Worm (Caenorhabditis elegans) whole organism, L1 larva: Measurements from ENCODE around the gene cyp-33A1.

Source experiments
- C04F5.9 ChIP-seq: sonication (generic microtip); optimal IDR thresholded peaks from 2 replicates; lab custom pipeline; 2016; ENCODE audit warnings: missing genetic modification characterization, missing compliant biosample characterization
- C16A3.4 ChIP-seq: fragments of 150-350 bp; optimal IDR thresholded peaks from 2 replicates; lab custom pipeline; 2014; ENCODE audit warnings: missing biosample characterization, missing genetic modification characterization
- F16B12.6 ChIP-seq: fragments of 150-350 bp; optimal IDR thresholded peaks from 2 replicates; lab custom pipeline; 2014; ENCODE audit warnings: missing biosample characterization, missing genetic modification characterization
- ama-1 ChIP-seq: fragments of 150-350 bp; optimal IDR thresholded peaks from 2 replicates; lab custom pipeline; 2014
- blmp-1 ChIP-seq: fragments of 150-350 bp; optimal IDR thresholded peaks from 2 replicates; lab custom pipeline; 2014; ENCODE audit warnings: missing biosample characterization, missing genetic modification characterization
- ceh-82 ChIP-seq, 3 experiments: fragments of 150-350 bp in 1 of 3; sonication (generic microtip) in 2 of 3; optimal IDR thresholded peaks; 2 replicates each; lab custom pipeline; 2014 to 2017; ENCODE audit warnings: missing biosample characterization in 3 of 3, missing genetic modification characterization in 3 of 3
- ceh-90 ChIP-seq: sonication (generic microtip); optimal IDR thresholded peaks from 2 replicates; lab custom pipeline; 2016; ENCODE audit warnings: missing genetic modification characterization, missing compliant biosample characterization
- dsc-1 ChIP-seq: sonication (generic microtip); optimal IDR thresholded peaks from 2 replicates; lab custom pipeline; 2016; ENCODE audit warnings: mild to moderate bottlenecking, missing genetic modification characterization, missing compliant biosample characterization
- efl-1 ChIP-seq, 4 experiments: fragments of 150-350 bp; optimal IDR thresholded peaks in 3 of 4; peaks in 1 of 4; 1 replicate in 1 of 4; 2 replicates in 3 of 4; lab custom pipeline; 2014; ENCODE audit warnings: missing biosample characterization in 2 of 4, missing genetic modification characterization in 2 of 4, missing genetic modification reagents in 2 of 4
- egl-27 ChIP-seq, 2 experiments: fragments of 150-350 bp in 1 of 2; sonication (generic microtip); optimal IDR thresholded peaks; 3 replicates each; lab custom pipeline; 2017 to 2018; ENCODE audit warnings: missing biosample characterization in 2 of 2, missing genetic modification characterization in 2 of 2, missing genetic modification reagents in 2 of 2
- elt-3 ChIP-seq, 6 experiments: fragments of 150-350 bp in 1 of 6; sonication (generic microtip); optimal IDR thresholded peaks; 2 replicates each; lab custom pipeline; 2017 to 2018; ENCODE audit warnings: missing biosample characterization in 6 of 6, missing genetic modification characterization in 6 of 6, inconsistent platforms in 1 of 6
- irx-1 ChIP-seq: sonication (generic microtip); optimal IDR thresholded peaks from 2 replicates; lab custom pipeline; 2016; ENCODE audit warnings: missing genetic modification characterization, missing compliant biosample characterization
- jun-1 ChIP-seq: fragments of 150-350 bp; optimal IDR thresholded peaks from 2 replicates; lab custom pipeline; 2014; ENCODE audit warnings: missing biosample characterization, missing genetic modification reagents, missing genetic modification characterization
- lin-15B ChIP-seq: fragments of 150-350 bp; sonication (generic microtip); optimal IDR thresholded peaks from 3 replicates; lab custom pipeline; 2014; ENCODE audit warnings: missing biosample characterization, missing genetic modification characterization
- lin-39 ChIP-seq: fragments of 150-350 bp; optimal IDR thresholded peaks from 2 replicates; lab custom pipeline; 2014; ENCODE audit warnings: missing biosample characterization, missing genetic modification reagents, missing genetic modification characterization
- lsy-2 ChIP-seq, 2 experiments: fragments of 150-350 bp; optimal IDR thresholded peaks; 2 replicates each; lab custom pipeline; 2014; ENCODE audit warnings: missing biosample characterization in 2 of 2, missing genetic modification characterization in 2 of 2
- mab-9 ChIP-seq: fragments of 200-800 bp; sonication (Bioruptor generic); IDR thresholded peaks from 2 replicates; pipeline ENCODE4 v1.3.6; 2022; ENCODE audit warnings: missing genetic modification reagents, missing genetic modification characterization, missing compliant biosample characterization
- mdl-1 ChIP-seq, 2 experiments: fragments of 150-350 bp; optimal IDR thresholded peaks; 2 replicates each; lab custom pipeline; 2014 to 2017; ENCODE audit warnings: missing biosample characterization in 2 of 2, missing genetic modification characterization in 2 of 2, inconsistent platforms in 1 of 2
- mef-2 ChIP-seq: fragments of 150-350 bp; optimal IDR thresholded peaks from 2 replicates; lab custom pipeline; 2014; ENCODE audit warnings: missing biosample characterization, missing genetic modification characterization
- mep-1 ChIP-seq: fragments of 150-350 bp; optimal IDR thresholded peaks from 2 replicates; lab custom pipeline; 2014; ENCODE audit warnings: missing biosample characterization, missing genetic modification characterization
- nhr-11 ChIP-seq: fragments of 150-350 bp; optimal IDR thresholded peaks from 2 replicates; lab custom pipeline; 2014; ENCODE audit warnings: missing biosample characterization, missing genetic modification characterization
- nhr-19 ChIP-seq: fragments of 200-800 bp; sonication (Bioruptor generic); conservative IDR thresholded peaks from 2 replicates; pipeline ENCODE4 v1.3.6; 2022; ENCODE audit warnings: missing genetic modification characterization, missing compliant biosample characterization
- nhr-237 ChIP-seq: fragments of 150-350 bp; optimal IDR thresholded peaks from 2 replicates; lab custom pipeline; 2014; ENCODE audit warnings: missing biosample characterization, missing genetic modification characterization
- nhr-47 ChIP-seq: sonication (generic microtip); optimal IDR thresholded peaks from 2 replicates; lab custom pipeline; 2016; ENCODE audit warnings: mild to moderate bottlenecking, missing genetic modification characterization, moderate library complexity, missing compliant biosample characterization
- nhr-76 ChIP-seq: sonication (generic microtip); optimal IDR thresholded peaks from 2 replicates; lab custom pipeline; 2017; ENCODE audit warnings: missing biosample characterization, missing genetic modification characterization
- nhr-77 ChIP-seq: fragments of 150-350 bp; optimal IDR thresholded peaks from 2 replicates; lab custom pipeline; 2014; ENCODE audit warnings: missing biosample characterization, missing genetic modification characterization
- nhr-84 ChIP-seq: sonication (generic microtip); optimal IDR thresholded peaks from 2 replicates; lab custom pipeline; 2017; ENCODE audit warnings: missing biosample characterization, missing genetic modification characterization
- nhr-85 ChIP-seq: sonication (generic microtip); peaks from one replicate; lab custom pipeline; 2016; ENCODE audit warnings: missing genetic modification characterization, inconsistent platforms, missing compliant biosample characterization
- pqm-1 ChIP-seq: sonication (generic microtip); optimal IDR thresholded peaks from 3 replicates; lab custom pipeline; 2017; ENCODE audit warnings: missing biosample characterization, missing genetic modification characterization
- skn-1 ChIP-seq: fragments of 150-350 bp; optimal IDR thresholded peaks from 2 replicates; lab custom pipeline; 2014; ENCODE audit warnings: missing biosample characterization, missing genetic modification characterization
- snpc-4 ChIP-seq: fragments of 150-350 bp; optimal IDR thresholded peaks from 2 replicates; lab custom pipeline; 2014; ENCODE audit warnings: missing biosample characterization, missing genetic modification characterization
- sox-4 ChIP-seq: sonication (generic microtip); optimal IDR thresholded peaks from 2 replicates; lab custom pipeline; 2016; ENCODE audit warnings: missing genetic modification characterization, missing compliant biosample characterization
- sup-37 ChIP-seq: fragments of 200-800 bp; sonication (Bioruptor generic); optimal IDR thresholded peaks from 2 replicates; lab custom pipeline; 2018; ENCODE audit warnings: mild to moderate bottlenecking, missing genetic modification characterization, missing compliant biosample characterization
- tbx-2 ChIP-seq: sonication (generic microtip); optimal IDR thresholded peaks from 2 replicates; lab custom pipeline; 2016; ENCODE audit warnings: missing genetic modification characterization, missing compliant biosample characterization
- tlp-1 ChIP-seq: fragments of 150-350 bp; optimal IDR thresholded peaks from 2 replicates; lab custom pipeline; 2014; ENCODE audit warnings: missing biosample characterization, missing genetic modification characterization
- unc-98 ChIP-seq: fragments of 200-800 bp; sonication (Bioruptor generic); IDR thresholded peaks from 2 replicates; pipeline ENCODE4 v1.3.6; 2022; ENCODE audit warnings: missing genetic modification characterization, missing compliant biosample characterization
- vab-15 ChIP-seq: sonication (generic microtip); optimal IDR thresholded peaks from 2 replicates; lab custom pipeline; 2017; ENCODE audit warnings: missing genotype, mild to moderate bottlenecking, missing genetic modification characterization, missing compliant biosample characterization
- ztf-11 ChIP-seq, 2 experiments: sonication (generic microtip); optimal IDR thresholded peaks; 2 replicates each; lab custom pipeline; 2016 to 2017; ENCODE audit warnings: missing genetic modification characterization in 2 of 2, missing biosample characterization in 1 of 2, missing compliant biosample characterization in 1 of 2
- ztf-4 ChIP-seq: fragments of 150-350 bp; optimal IDR thresholded peaks from 2 replicates; lab custom pipeline; 2014; ENCODE audit warnings: missing biosample characterization, missing genetic modification characterization

The cyp-33A1 gene

ce11 chrV:7667940-7668339 is 13.3 kb downstream of the cyp-33A1 start, which contains the start of gene C12D5.5:
TSS of gene C12D5.5 (plus strand) at chrV:7668240.
- no peak for TF ChIP-seq mep-1
- no peak for TF ChIP-seq lin-39 (tag; lab: Kevin White, UChicago)
- no peak for TF ChIP-seq vab-15 (tag; lab: Kevin White, UChicago)
- no peak for TF ChIP-seq elt-3 (tag; optimal IDR thresholded peaks at IDR 0.05; lab: Kevin White, UChicago)
- no peak for TF ChIP-seq tlp-1
- TF ChIP-seq tbx-2 (tag; lab: Kevin White, UChicago), result no peak
- no peak for TF ChIP-seq nhr-237 (tag; lab: Kevin White, UChicago)
- no peak for TF ChIP-seq pqm-1 (tag; lab: Kevin White, UChicago)

ce11 chrV:7653567-7653966 is 27.7 kb downstream of the cyp-33A1 start, which contains the start of gene srh-200:
TSS of gene srh-200 (minus strand) at chrV:7653667.
- TF ChIP-seq nhr-85 (tag; lab: Kevin White, UChicago), result peak; percentile 10
- no peak for TF ChIP-seq mdl-1 (tag; optimal IDR thresholded peaks at IDR 0.05; lab: Kevin White, UChicago)

ce11 chrV:7651757-7652156 is 29.5 kb downstream of the cyp-33A1 start, which contains the start of gene srh-234:
TSS of gene srh-234 (minus strand) at chrV:7651857.
- no peak for TF ChIP-seq nhr-85 (tag; lab: Kevin White, UChicago)
- TF ChIP-seq, all 84 proteins: peak for 0

- TF ChIP-seq nhr-47 (tag; lab: Kevin White, UChicago), result no peak
- no peak for TF ChIP-seq elt-3 (tag; optimal IDR thresholded peaks at IDR 0.05; lab: Kevin White, UChicago)
- no peak for TF ChIP-seq nhr-77 (tag; lab: Kevin White, UChicago)
- no peak for TF ChIP-seq nhr-19 (GFP tag; lab: Robert Waterston, UW)
- TF ChIP-seq nhr-85 (tag; lab: Kevin White, UChicago), result no peak
- TF ChIP-seq unc-98, result no peak
- no peak for TF ChIP-seq ama-1
- TF ChIP-seq nhr-237 (tag; lab: Kevin White, UChicago), result no peak
- TF ChIP-seq lin-39 (tag; lab: Kevin White, UChicago), result no peak
- TF ChIP-seq lsy-2 (tag; optimal IDR thresholded peaks at IDR 0.05; lab: Kevin White, UChicago), result no peak
- no peak for TF ChIP-seq egl-27 (tag; optimal IDR thresholded peaks at IDR 0.05; lab: Kevin White, UChicago)
Observed at ce11 chrV:7649963-7650362, 31.3 kb downstream of the cyp-33A1 start.

- no peak for TF ChIP-seq sup-37 (GFP tag; lab: Kevin White, UChicago)
- TF ChIP-seq efl-1 (optimal IDR thresholded peaks at IDR 0.05; lab: Kevin White, UChicago), result no peak
- TF ChIP-seq efl-1 (GFP tag; optimal IDR thresholded peaks at IDR 0.05 in 1 of 2; lab: Kevin White, UChicago), result peak in 1 of 2 experiments; percentile 57
- TF ChIP-seq C16A3.4, result no peak
Observed at ce11 chrV:7647147-7647546, 34.1 kb downstream of the cyp-33A1 start.

- TF ChIP-seq jun-1 (tag; lab: Kevin White, UChicago), result no peak
- no peak for TF ChIP-seq mef-2 (tag; lab: Kevin White, UChicago)
- TF ChIP-seq mdl-1 (tag; optimal IDR thresholded peaks at IDR 0.05; lab: Kevin White, UChicago), result no peak
- TF ChIP-seq ceh-90 (tag; lab: Kevin White, UChicago), result no peak
- TF ChIP-seq irx-1 (tag; lab: Kevin White, UChicago), result no peak
- no peak for TF ChIP-seq mab-9 (GFP tag; lab: Robert Waterston, UW)
- TF ChIP-seq C04F5.9, result no peak
Observed at ce11 chrV:7645454-7645853, 35.8 kb downstream of the cyp-33A1 start, which contains the start of gene str-47. TSS of gene str-47 (plus strand) at chrV:7645754.

- TF ChIP-seq snpc-4 (tag; lab: Kevin White, UChicago) (no peak), ceh-82 (tag; optimal IDR thresholded peaks at IDR 0.05; lab: Kevin White, UChicago) (no peak), ztf-4 (tag; lab: Kevin White, UChicago) (no peak), blmp-1 (tag; lab: Kevin White, UChicago) (no peak), nhr-11 (tag; lab: Kevin White, UChicago) (no peak), dsc-1 (tag; lab: Kevin White, UChicago) (no peak), skn-1 (no peak), ztf-11 (tag; optimal IDR thresholded peaks at IDR 0.05; lab: Kevin White, UChicago) (no peak), jun-1 (tag; lab: Kevin White, UChicago) (no peak), lin-15B (tag; lab: Kevin White, UChicago) (no peak), sox-4 (no peak), ama-1 (no peak), nhr-84 (tag; lab: Kevin White, UChicago) (no peak), nhr-76 (tag; lab: Kevin White, UChicago) (no peak), F16B12.6 (tag; lab: Kevin White, UChicago) (no peak)
Observed at ce11 chrV:7643416-7643815, 37.8 kb downstream of the cyp-33A1 start, which contains the start of gene F07C4.11. TSS of gene F07C4.11 (minus strand) at chrV:7643516.
